Worm (Caenorhabditis elegans): Measurements from ENCODE around the gene H03G16.1.

H03G16.1 gene

ce11 chrX:15010941-15011340, 42.7 kb upstream of the H03G16.1 start:
- TF ChIP-seq ceh-62 (tag; optimal IDR thresholded peaks at IDR 0.05): no peak
- peak; percentile 20; the same call in 1 of the 2 replicates for TF ChIP-seq egl-43 (GFP tag; IDR thresholded peaks at IDR 0.05)
- peak in 1 of 2 experiments; percentile 9 for TF ChIP-seq unc-62 (GFP tag; optimal IDR thresholded peaks at IDR 0.05 in 1 of 2)
- TF ChIP-seq unc-62 (tag; optimal IDR thresholded peaks at IDR 0.05): no peak

DNA sequence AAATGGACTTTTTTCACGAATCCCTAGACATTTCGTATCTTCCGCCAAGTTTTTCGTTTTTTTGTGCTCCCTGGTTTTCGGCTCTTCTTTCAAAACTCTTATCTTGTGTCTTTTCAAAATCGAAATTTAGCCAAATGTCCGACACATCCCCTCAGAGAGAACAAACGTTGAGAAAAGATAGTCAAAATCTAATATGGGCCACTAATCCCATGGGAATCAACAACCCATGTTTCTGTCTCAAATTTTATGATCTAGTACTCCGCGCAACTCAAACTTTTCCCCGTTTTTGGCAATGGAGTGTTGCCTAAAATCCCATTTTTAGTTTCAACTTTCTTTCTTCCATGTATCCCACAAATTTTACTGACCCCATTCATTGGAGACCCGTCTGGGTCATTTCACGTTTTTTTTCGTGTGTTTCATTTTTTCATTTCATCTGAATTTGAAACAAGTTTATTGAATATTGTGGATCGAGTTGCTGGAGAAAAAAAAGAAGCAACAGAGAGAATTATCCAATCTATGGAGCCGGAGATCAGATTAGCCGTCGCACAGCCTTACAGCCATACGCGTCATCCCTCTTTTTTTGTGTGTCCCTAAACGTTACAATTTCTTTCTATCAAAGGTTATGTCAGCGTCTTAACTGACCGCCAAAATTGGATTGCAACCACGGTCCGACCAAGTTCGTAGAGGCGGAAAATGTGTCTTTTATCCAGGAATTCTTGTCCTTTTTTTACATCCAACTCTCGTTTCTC, 42.0 kb upstream of the H03G16.1 start:
- TF ChIP-seq fkh-10 (GFP tag; optimal IDR thresholded peaks at IDR 0.05): peak; percentile 49
- TF ChIP-seq aha-1 (tag): peak; percentile 38
- TF ChIP-seq ces-1 (GFP tag; optimal IDR thresholded peaks at IDR 0.05): peak; percentile 65
- peak in 1 of 2 experiments; percentile 94 for TF ChIP-seq unc-62 (GFP tag; optimal IDR thresholded peaks at IDR 0.05 in 1 of 2)
- TF ChIP-seq unc-62 (tag; optimal IDR thresholded peaks at IDR 0.05): no peak
- no peak for TF ChIP-seq lin-29 (GFP tag; IDR thresholded peaks at IDR 0.05)

DNA sequence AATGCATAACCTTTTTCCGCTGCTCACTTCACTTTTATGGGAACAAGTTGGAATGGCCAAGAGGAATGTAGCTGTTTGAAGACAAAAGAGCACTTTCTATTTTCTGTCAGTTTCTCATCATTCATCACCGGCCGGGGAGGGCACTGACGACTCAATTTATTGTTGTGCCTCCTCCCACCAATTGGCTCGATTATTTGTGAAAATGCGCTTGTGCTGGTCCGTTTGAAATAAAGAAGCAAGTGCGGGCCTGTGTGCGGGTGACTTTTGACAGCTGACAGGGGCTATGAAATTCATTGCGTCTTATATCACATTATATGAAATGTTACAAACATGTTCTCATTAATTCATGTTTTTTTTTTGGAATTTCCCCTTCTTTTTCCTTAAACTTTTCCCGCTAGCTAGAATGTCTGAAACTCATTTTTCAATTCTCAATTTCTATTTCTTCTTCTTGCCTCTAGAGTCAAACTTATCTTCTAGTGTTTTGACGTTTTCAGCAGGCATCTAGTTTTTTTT, 39.7 kb upstream of the H03G16.1 start:
- TF ChIP-seq zfp-3 (GFP tag; conservative IDR thresholded peaks at IDR 0.05) (no peak), ces-1 (GFP tag; optimal IDR thresholded peaks at IDR 0.05) (no peak), unc-130 (GFP tag; optimal IDR thresholded peaks at IDR 0.05) (no peak), duxl-1 (tag; optimal IDR thresholded peaks at IDR 0.05; ENCODE audit: poor library complexity) (no peak), nhr-77 (tag; optimal IDR thresholded peaks at IDR 0.05) (no peak), ceh-28 (tag; optimal IDR thresholded peaks at IDR 0.05) (no peak), hlh-11 (tag; optimal IDR thresholded peaks at IDR 0.05) (peak; percentile 29), daf-16 (GFP tag; optimal IDR thresholded peaks at IDR 0.05) (peak in 1 of 2 experiments; percentile 21), daf-16 (tag; optimal IDR thresholded peaks at IDR 0.05) (no peak), Y5F2A.4 (GFP tag; optimal IDR thresholded peaks at IDR 0.05) (no peak), ceh-32 (tag; optimal IDR thresholded peaks at IDR 0.05; ENCODE audit: poor library complexity) (no peak), dmd-8 (GFP tag; IDR thresholded peaks at IDR 0.05) (no peak), snpc-1.2 (GFP tag; IDR thresholded peaks at IDR 0.05) (no peak), cey-2 (tag; optimal IDR thresholded peaks at IDR 0.05; ENCODE audit: borderline replicate concordance, insufficient read depth) (no peak), pqm-1 (tag; optimal IDR thresholded peaks at IDR 0.05) (no peak), snpc-4 (tag; optimal IDR thresholded peaks at IDR 0.05) (no peak), Y75B8A.6 (GFP tag; IDR thresholded peaks at IDR 0.05) (no peak), unc-62 (GFP tag; optimal IDR thresholded peaks at IDR 0.05 in 1 of 2) (peak in 1 of 2 experiments; percentile 94), unc-62 (tag; optimal IDR thresholded peaks at IDR 0.05) (no peak), madf-9 (GFP tag; conservative IDR thresholded peaks at IDR 0.05) (no peak), fkh-10 (GFP tag; optimal IDR thresholded peaks at IDR 0.05) (no peak), lin-1 (GFP tag; IDR thresholded peaks at IDR 0.05) (no peak), D1046.2 (GFP tag; IDR thresholded peaks at IDR 0.05) (no peak)

- no peak for TF ChIP-seq R02D3.7 (tag; optimal IDR thresholded peaks at IDR 0.05)
- peak; percentile 74 for TF ChIP-seq fkh-10 (GFP tag; optimal IDR thresholded peaks at IDR 0.05)
- TF ChIP-seq set-16 (GFP tag; IDR thresholded peaks at IDR 0.05): peak; percentile 36; the same call in 1 of the 2 replicates
- no peak for TF ChIP-seq lsy-2 (tag; optimal IDR thresholded peaks at IDR 0.05)
- no peak for TF ChIP-seq pqm-1 (tag; optimal IDR thresholded peaks at IDR 0.05)
- TF ChIP-seq nhr-28 (tag; optimal IDR thresholded peaks at IDR 0.05): no peak
These were observed 37.6 kb upstream of the H03G16.1 start for ce11 chrX:15016102-15016501.

DNA sequence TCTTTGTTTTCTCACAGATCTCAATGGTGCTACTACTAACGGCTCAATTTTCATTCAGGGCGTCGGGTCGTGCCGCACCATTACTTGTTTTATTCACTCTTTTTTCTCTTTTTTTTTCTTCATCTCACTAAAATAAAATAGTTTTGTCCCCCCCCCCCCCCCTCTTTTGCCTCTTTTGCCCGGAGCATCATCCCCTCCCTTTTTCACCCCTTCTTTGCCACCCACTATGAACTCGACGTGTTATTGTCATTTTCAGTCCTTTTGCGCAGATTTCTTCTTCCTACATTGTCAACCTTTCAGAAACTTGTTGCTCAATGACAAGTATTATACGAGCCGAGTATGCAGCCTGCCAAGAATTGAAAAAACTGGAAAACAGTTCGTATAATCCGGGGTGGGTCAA, 27.7 kb upstream of the H03G16.1 start, which contains the start of gene seb-3:
TSS of gene seb-3 (plus strand) at position 301 of the 400 bp plus-strand sequence.
- no peak for TF ChIP-seq F44E2.7 (GFP tag; IDR thresholded peaks at IDR 0.05)
- no peak for TF ChIP-seq nhr-111 (GFP tag; optimal IDR thresholded peaks at IDR 0.05)
- TF ChIP-seq unc-39 (tag; optimal IDR thresholded peaks at IDR 0.05): no peak
- TF ChIP-seq zfp-2 (tag; optimal IDR thresholded peaks at IDR 0.05): no peak
- TF ChIP-seq unc-130 (GFP tag; optimal IDR thresholded peaks at IDR 0.05): no peak
- no peak for TF ChIP-seq mes-2 (tag; optimal IDR thresholded peaks at IDR 0.05; ENCODE audit: poor library complexity, severe bottlenecking)
- no peak for TF ChIP-seq hlh-30 (tag; optimal IDR thresholded peaks at IDR 0.05; ENCODE audit: insufficient read depth)
- TF ChIP-seq ztf-7 (tag; optimal IDR thresholded peaks at IDR 0.05): no peak
- TF ChIP-seq daf-8 (GFP tag; IDR thresholded peaks at IDR 0.05): no peak
- TF ChIP-seq mdt-29 (GFP tag; IDR thresholded peaks at IDR 0.05): no peak
- no peak for TF ChIP-seq nhr-237 (tag; optimal IDR thresholded peaks at IDR 0.05)

All from whole organism, L4 larva.